Fruit fly (Drosophila melanogaster) whole organism, wandering third instar larva: Measurements from ENCODE around the gene bb8.
A peak's percentile ranks its signal among the peaks of the same experiment; 100 is the strongest.

Source experiments
- CG32264 ChIP-seq: fragments of 200-800 bp; sonication (Bioruptor generic); optimal IDR thresholded peaks from 2 replicates; lab custom pipeline; 2016; ENCODE audit warnings: missing biosample characterization, missing genetic modification characterization
- CG9705 ChIP-seq: fragments of 200-800 bp; sonication (Bioruptor generic); optimal IDR thresholded peaks from 2 replicates; lab custom pipeline; 2018; ENCODE audit warnings: missing biosample characterization, mild to moderate bottlenecking, missing genetic modification characterization
- CrebA ChIP-seq: fragments of 200-800 bp; sonication (Bioruptor generic); optimal IDR thresholded peaks from 2 replicates; lab custom pipeline; 2016; ENCODE audit warnings: missing biosample characterization, mild to moderate bottlenecking, missing genetic modification characterization, borderline replicate concordance
- Dfd ChIP-seq: fragments of >200 bp; optimal IDR thresholded peaks from 2 replicates; lab custom pipeline; 2017; ENCODE audit warnings: missing biosample characterization, missing genetic modification characterization
- Dif ChIP-seq: fragments of 200-275, 200-300 bp; sonication (Bioruptor generic); optimal IDR thresholded peaks from 2 replicates; lab custom pipeline; 2018; ENCODE audit warnings: missing biosample characterization, missing genetic modification characterization; ENCODE audit not compliant: partially characterized antibody
- HLH106 ChIP-seq: fragments of 200-800 bp; optimal IDR thresholded peaks from 3 replicates; lab custom pipeline; 2019; ENCODE audit warnings: missing biosample characterization, mild to moderate bottlenecking, missing genetic modification characterization, moderate library complexity
- Hnf4 ChIP-seq: fragments of 200-800 bp; sonication (Bioruptor generic); optimal IDR thresholded peaks from 2 replicates; lab custom pipeline; 2016; ENCODE audit warnings: missing biosample characterization, mild to moderate bottlenecking, missing genetic modification characterization
- Hr78 ChIP-seq: fragments of >200 bp; optimal IDR thresholded peaks from 2 replicates; lab custom pipeline; 2017; ENCODE audit warnings: missing biosample characterization, missing genetic modification characterization
- Mio ChIP-seq: sonication (Bioruptor generic); optimal IDR thresholded peaks from 2 replicates; lab custom pipeline; 2016; ENCODE audit warnings: missing biosample characterization, missing genetic modification characterization
- Myc ChIP-seq: fragments of >200 bp; optimal IDR thresholded peaks from 2 replicates; lab custom pipeline; 2017
- N ChIP-seq: fragments of >200 bp; optimal IDR thresholded peaks from 2 replicates; lab custom pipeline; 2018; ENCODE audit warnings: missing biosample characterization, missing external identifiers, missing genetic modification characterization
- OdsH ChIP-seq: fragments of 200-800 bp; sonication (Bioruptor generic); optimal IDR thresholded peaks from 2 replicates; lab custom pipeline; 2016; ENCODE audit warnings: missing biosample characterization, mild to moderate bottlenecking, missing genetic modification characterization
- Rel ChIP-seq, 2 experiments: fragments of 200-800 bp; sonication (Bioruptor generic) in 1 of 2; optimal IDR thresholded peaks; 2 replicates in 1 of 2; 3 replicates in 1 of 2; lab custom pipeline; 2016 to 2019; ENCODE audit warnings: mild to moderate bottlenecking in 2 of 2, missing biosample characterization in 2 of 2, missing genetic modification characterization in 2 of 2, moderate library complexity in 1 of 2
- Sp1 ChIP-seq: fragments of 200-800 bp; sonication (Bioruptor generic); optimal IDR thresholded peaks from 3 replicates; lab custom pipeline; 2019; ENCODE audit warnings: missing biosample characterization, mild to moderate bottlenecking, missing genetic modification characterization, moderate library complexity
- Vsx2 ChIP-seq: fragments of 200-300, 225-300 bp; sonication (Bioruptor generic); optimal IDR thresholded peaks from 2 replicates; lab custom pipeline; 2018; ENCODE audit warnings: missing biosample characterization, missing genetic modification characterization; ENCODE audit not compliant: partially characterized antibody
- br ChIP-seq: fragments of 200-800 bp; sonication (Bioruptor generic); optimal IDR thresholded peaks from 2 replicates; lab custom pipeline; 2016; ENCODE audit warnings: missing biosample characterization, missing genetic modification characterization
- brk ChIP-seq: fragments of 200-800 bp; sonication (Bioruptor generic); optimal IDR thresholded peaks from 2 replicates; lab custom pipeline; 2016; ENCODE audit warnings: missing biosample characterization, mild to moderate bottlenecking, missing genetic modification characterization
- dl ChIP-seq, 2 experiments: fragments of 175-275, 200-275 bp in 1 of 2; fragments of 200-275 bp in 1 of 2; sonication (Bioruptor generic); optimal IDR thresholded peaks; lab custom pipeline; 2018; ENCODE audit warnings: mild to moderate bottlenecking in 2 of 2, missing biosample characterization in 2 of 2, missing genetic modification characterization in 2 of 2, moderate library complexity in 2 of 2; ENCODE audit not compliant: partially characterized antibody in 2 of 2, insufficient read depth in 1 of 2
- dsf ChIP-seq: sonication (Bioruptor generic); optimal IDR thresholded peaks from 2 replicates; lab custom pipeline; 2016; ENCODE audit warnings: missing biosample characterization, missing genetic modification characterization, borderline replicate concordance
- ey ChIP-seq: fragments of 200-800 bp; sonication (Bioruptor generic); optimal IDR thresholded peaks from 2 replicates; lab custom pipeline; 2016; ENCODE audit warnings: missing biosample characterization, missing genetic modification characterization
- foxo ChIP-seq, 2 experiments: fragments of 200-800 bp; sonication (Bioruptor generic); optimal IDR thresholded peaks; 2 replicates in 1 of 2; 3 replicates in 1 of 2; lab custom pipeline; 2016 to 2017; ENCODE audit warnings: missing biosample characterization in 2 of 2, missing genetic modification characterization in 2 of 2
- fru ChIP-seq: fragments of 200-800 bp; sonication (Bioruptor generic); optimal IDR thresholded peaks from 3 replicates; lab custom pipeline; 2016; ENCODE audit warnings: missing biosample characterization, mild to moderate bottlenecking, missing genetic modification characterization
- h ChIP-seq: fragments of 200-800 bp; sonication (Bioruptor generic); optimal IDR thresholded peaks from 3 replicates; lab custom pipeline; 2016; ENCODE audit warnings: missing biosample characterization, mild to moderate bottlenecking, missing genetic modification characterization
- jim ChIP-seq: fragments of 175-275, 200-325 bp; sonication (Bioruptor generic); optimal IDR thresholded peaks from 2 replicates; lab custom pipeline; 2016; ENCODE audit warnings: missing biosample characterization, mild to moderate bottlenecking, missing genetic modification characterization
- lola ChIP-seq: fragments of >200 bp; optimal IDR thresholded peaks from 2 replicates; lab custom pipeline; 2017; ENCODE audit warnings: missing biosample characterization, missing genetic modification characterization
- pan ChIP-seq: fragments of >200 bp; optimal IDR thresholded peaks from 2 replicates; lab custom pipeline; 2017
- psq ChIP-seq: fragments of 200-800 bp; sonication (Bioruptor generic); optimal IDR thresholded peaks from 3 replicates; lab custom pipeline; 2017; ENCODE audit warnings: missing biosample characterization, mild to moderate bottlenecking, missing genetic modification characterization, moderate library complexity
- rgr ChIP-seq: fragments of 200-800 bp; sonication (Bioruptor generic); optimal IDR thresholded peaks from 3 replicates; lab custom pipeline; 2016; ENCODE audit warnings: missing biosample characterization, mild to moderate bottlenecking, missing genetic modification characterization
- sage ChIP-seq: fragments of 200-800 bp; sonication (Bioruptor generic); optimal IDR thresholded peaks from 2 replicates; lab custom pipeline; 2016; ENCODE audit warnings: missing biosample characterization, mild to moderate bottlenecking, missing genetic modification characterization
- sv ChIP-seq: fragments of 200-800 bp; sonication (Bioruptor generic); optimal IDR thresholded peaks from 3 replicates; lab custom pipeline; 2016; ENCODE audit warnings: missing biosample characterization, missing genetic modification characterization
- usp ChIP-seq: fragments of >200 bp; optimal IDR thresholded peaks from 2 replicates; lab custom pipeline; 2017; ENCODE audit warnings: missing biosample characterization, missing genetic modification characterization
- woc ChIP-seq: sonication (Bioruptor generic); optimal IDR thresholded peaks from 2 replicates; lab custom pipeline; 2016; ENCODE audit warnings: missing biosample characterization, mild to moderate bottlenecking, missing genetic modification characterization

The bb8 gene

dm6 chr3R:23312796-23313195 lies 22.8 kb upstream of the bb8 start:
- TF ChIP-seq Mio (GFP tag; lab: Kevin White, UChicago) (no peak), Vsx2 (GFP tag; lab: Kevin White, UChicago) (no peak), br (GFP tag; lab: Kevin White, UChicago) (no peak), CG32264 (GFP tag; lab: Kevin White, UChicago) (no peak), Dfd (no peak), CG9705 (GFP tag; lab: Kevin White, UChicago) (no peak), Hr78 (GFP tag; lab: Kevin White, UChicago) (no peak), foxo (GFP tag; optimal IDR thresholded peaks at IDR 0.05; lab: Kevin White, UChicago) (no peak), pan (lab: Kevin White, UChicago) (no peak)
- TF ChIP-seq, all 38 proteins: peak for 0

- TF ChIP-seq HLH106 (tag; lab: Kevin White, UChicago): no peak
- TF ChIP-seq Mio (GFP tag; lab: Kevin White, UChicago): no peak
- TF ChIP-seq sv (GFP tag; lab: Kevin White, UChicago): no peak
- TF ChIP-seq woc (GFP tag; lab: Kevin White, UChicago): no peak
- no peak for TF ChIP-seq ey (GFP tag; lab: Kevin White, UChicago)
- no peak for TF ChIP-seq N (GFP tag; lab: Kevin White, UChicago)
- no peak for TF ChIP-seq CG9705 (GFP tag; lab: Kevin White, UChicago)
- TF ChIP-seq usp (GFP tag; lab: Kevin White, UChicago): no peak
- no peak for TF ChIP-seq Myc (lab: Kevin White, UChicago)
- no peak for TF ChIP-seq Sp1 (GFP tag; lab: Kevin White, UChicago)
- TF ChIP-seq lola (GFP tag; lab: Kevin White, UChicago): no peak
- TF ChIP-seq Hnf4: no peak
- TF ChIP-seq dsf (GFP tag; lab: Kevin White, UChicago): no peak
- TF ChIP-seq h (GFP tag; lab: Kevin White, UChicago): no peak
- TF ChIP-seq Rel (GFP tag; optimal IDR thresholded peaks at IDR 0.05; lab: Kevin White, UChicago): no peak
- no peak for TF ChIP-seq Rel (tag; optimal IDR thresholded peaks at IDR 0.05; lab: Kevin White, UChicago)
- TF ChIP-seq OdsH: no peak
- no peak for TF ChIP-seq dl (GFP tag; optimal IDR thresholded peaks at IDR 0.05; lab: Kevin White, UChicago; ENCODE audit: insufficient read depth in 1 of 2, partially characterized antibody in 2 of 2)
- no peak for TF ChIP-seq fru (GFP tag; lab: Kevin White, UChicago)
- TF ChIP-seq Dif (GFP tag; lab: Kevin White, UChicago): no peak
These were observed 20.2 kb upstream of the bb8 start for dm6 chr3R:23310151-23310550.

dm6 chr3R:23309690-23310089 lies 19.7 kb upstream of the bb8 start:
- TF ChIP-seq pan (lab: Kevin White, UChicago): no peak
- no peak for TF ChIP-seq sage (GFP tag; lab: Kevin White, UChicago)
- no peak for TF ChIP-seq jim (GFP tag; lab: Kevin White, UChicago)
- TF ChIP-seq brk (GFP tag; lab: Kevin White, UChicago): no peak
- TF ChIP-seq rgr (GFP tag; lab: Kevin White, UChicago): no peak
- TF ChIP-seq HLH106 (tag; lab: Kevin White, UChicago): no peak
- no peak for TF ChIP-seq dl (GFP tag; optimal IDR thresholded peaks at IDR 0.05; lab: Kevin White, UChicago; ENCODE audit: insufficient read depth in 1 of 2, partially characterized antibody in 2 of 2)
- no peak for TF ChIP-seq CrebA (GFP tag; lab: Kevin White, UChicago)
- no peak for TF ChIP-seq dsf (GFP tag; lab: Kevin White, UChicago)
- no peak for TF ChIP-seq OdsH

- TF ChIP-seq dl (GFP tag; optimal IDR thresholded peaks at IDR 0.05; lab: Kevin White, UChicago; ENCODE audit: insufficient read depth in 1 of 2, partially characterized antibody in 2 of 2) (no peak), HLH106 (tag; lab: Kevin White, UChicago) (no peak), N (GFP tag; lab: Kevin White, UChicago) (peak; percentile 20), psq (GFP tag; lab: Kevin White, UChicago) (no peak), Dfd (peak; percentile 70)
- TF ChIP-seq, all 38 proteins: peak for 2
These were observed 16.8 kb upstream of the bb8 start for dm6 chr3R:23306828-23307227.
